Worm (Caenorhabditis elegans) whole organism, L2 larva: ENCODE data around the gene nlp-52.

Experiments
- ceh-82 ChIP-seq: fragments of 150-350 bp; optimal IDR thresholded peaks from 2 replicates; lab custom pipeline; 2014; ENCODE audit warnings: missing biosample characterization, missing genetic modification characterization
- lin-11 ChIP-seq: fragments of 150-350 bp; sonication (generic microtip); optimal IDR thresholded peaks from 2 replicates; lab custom pipeline; 2014; ENCODE audit warnings: missing biosample characterization, missing genetic modification characterization, inconsistent platforms, mixed read lengths
- ztf-11 ChIP-seq: sonication (generic microtip); optimal IDR thresholded peaks from 2 replicates; lab custom pipeline; 2017; ENCODE audit warnings: missing biosample characterization, missing genetic modification characterization
- ztf-4 ChIP-seq: fragments of 150-350 bp; optimal IDR thresholded peaks from 2 replicates; lab custom pipeline; 2014; ENCODE audit warnings: missing biosample characterization, missing genetic modification characterization

- TF ChIP-seq ztf-11 (tag; lab: Kevin White, UChicago) (no peak), lin-11 (no peak), ztf-4 (tag; lab: Kevin White, UChicago) (no peak), ceh-82 (no peak)
Observed at ce11 chrIII:752326-752725, 9.2 kb upstream of the nlp-52 start, which contains the start of gene pat-12.
